Fruit fly (Drosophila melanogaster) whole organism, pupa: ENCODE data around the gene CG7568.

Source experiments
- CG10348 ChIP-seq: fragments of 200-800 bp; sonication (Bioruptor generic); IDR thresholded peaks from 2 replicates; pipeline ENCODE4 v1.3.6; 2022; ENCODE audit warnings: missing biosample characterization, missing genetic modification characterization
- CG12605 ChIP-seq: fragments of 200-800 bp; sonication (Bioruptor generic); IDR thresholded peaks from 2 replicates; pipeline ENCODE4 v1.3.6; 2022; ENCODE audit warnings: missing biosample characterization, missing genetic modification characterization
- CG13204 ChIP-seq: fragments of 200-800 bp; sonication (Bioruptor generic); optimal IDR thresholded peaks from 2 replicates; lab custom pipeline; 2018; ENCODE audit warnings: missing biosample characterization, mild to moderate bottlenecking, missing genetic modification characterization, moderate library complexity
- CG14655 ChIP-seq: fragments of 200-800 bp; sonication (Bioruptor generic); optimal IDR thresholded peaks from 3 replicates; lab custom pipeline; 2017; ENCODE audit warnings: mild to moderate bottlenecking, missing biosample characterization, missing genetic modification reagents, missing genetic modification characterization
- CG15710 ChIP-seq: fragments of 200-800 bp; sonication (Bioruptor generic); optimal IDR thresholded peaks from 2 replicates; lab custom pipeline; 2018; ENCODE audit warnings: missing biosample characterization, mild to moderate bottlenecking, missing genetic modification characterization, moderate library complexity
- CG17806 ChIP-seq: fragments of 200-800 bp; sonication (Bioruptor generic); optimal IDR thresholded peaks from 2 replicates; lab custom pipeline; 2018; ENCODE audit warnings: missing biosample characterization, mild to moderate bottlenecking, missing genetic modification characterization, moderate library complexity
- CG32121 ChIP-seq: fragments of 200-800 bp; sonication (Bioruptor generic); IDR thresholded peaks from 2 replicates; pipeline ENCODE4 v1.3.6; 2022; ENCODE audit warnings: missing biosample characterization, missing genetic modification characterization
- CG34367 ChIP-seq: fragments of 200-800 bp; sonication (Bioruptor generic); optimal IDR thresholded peaks from 2 replicates; lab custom pipeline; 2018; ENCODE audit warnings: missing biosample characterization, mild to moderate bottlenecking, missing genetic modification characterization
- CG4496 ChIP-seq: fragments of 200-800 bp; sonication (Bioruptor generic); IDR thresholded peaks from 3 replicates; pipeline ENCODE4 v1.3.6; 2022; ENCODE audit warnings: missing biosample characterization, missing genetic modification characterization
- CG8159 ChIP-seq: fragments of 200-800 bp; sonication (Bioruptor generic); optimal IDR thresholded peaks from 3 replicates; lab custom pipeline; 2018; ENCODE audit warnings: missing biosample characterization, mild to moderate bottlenecking, missing genetic modification characterization, moderate library complexity
- CG8301 ChIP-seq: fragments of 200-800 bp; sonication (Bioruptor generic); optimal IDR thresholded peaks from 2 replicates; lab custom pipeline; 2018; ENCODE audit warnings: missing biosample characterization, mild to moderate bottlenecking, missing genetic modification characterization
- CG9948 ChIP-seq: fragments of 200-800 bp; sonication (Bioruptor generic); optimal IDR thresholded peaks from 2 replicates; lab custom pipeline; 2018; ENCODE audit warnings: missing biosample characterization, mild to moderate bottlenecking, missing genetic modification characterization, moderate library complexity
- D1 ChIP-seq: fragments of 200-800 bp; sonication (Bioruptor generic); optimal IDR thresholded peaks from 2 replicates; lab custom pipeline; 2018; ENCODE audit warnings: missing biosample characterization, mild to moderate bottlenecking, missing genetic modification characterization, moderate library complexity
- EcR ChIP-seq: fragments of 200-800 bp; sonication (Bioruptor generic); optimal IDR thresholded peaks from 3 replicates; lab custom pipeline; 2019; ENCODE audit warnings: missing biosample characterization, missing genetic modification characterization, mild to moderate bottlenecking, moderate library complexity, missing genetic modification reagents
- Ets98B ChIP-seq: fragments of 200-800 bp; sonication (Bioruptor generic); IDR thresholded peaks from 2 replicates; pipeline ENCODE4 v1.3.6; 2022; ENCODE audit warnings: missing biosample characterization, missing genetic modification characterization
- Pif1A ChIP-seq: fragments of 200-800 bp; sonication (Bioruptor generic); optimal IDR thresholded peaks from 3 replicates; lab custom pipeline; 2016; ENCODE audit warnings: missing biosample characterization, missing genetic modification characterization
- Pif1B ChIP-seq: fragments of 200-800 bp; sonication (Bioruptor generic); optimal IDR thresholded peaks from 3 replicates; lab custom pipeline; 2016; ENCODE audit warnings: missing biosample characterization, missing genetic modification characterization
- Snoo ChIP-seq: fragments of 200-800 bp; sonication (Bioruptor generic); optimal IDR thresholded peaks from 3 replicates; lab custom pipeline; 2017; ENCODE audit warnings: missing biosample characterization, mild to moderate bottlenecking, missing genetic modification characterization, inconsistent platforms
- fd96Ca ChIP-seq: fragments of 200-800 bp; sonication (Bioruptor generic); IDR thresholded peaks from 3 replicates; pipeline ENCODE4 v1.3.6; 2022; ENCODE audit warnings: missing biosample characterization, missing genetic modification characterization
- gl ChIP-seq: fragments of 200-800 bp; sonication (Bioruptor generic); optimal IDR thresholded peaks from 2 replicates; lab custom pipeline; 2018; ENCODE audit warnings: missing biosample characterization, mild to moderate bottlenecking, missing genetic modification characterization
- rn ChIP-seq: fragments of 200-800 bp; sonication (Bioruptor generic); IDR thresholded peaks from 2 replicates; pipeline ENCODE4 v1.3.6; 2022; ENCODE audit warnings: missing biosample characterization, missing genetic modification characterization

CG7568 gene

DNA sequence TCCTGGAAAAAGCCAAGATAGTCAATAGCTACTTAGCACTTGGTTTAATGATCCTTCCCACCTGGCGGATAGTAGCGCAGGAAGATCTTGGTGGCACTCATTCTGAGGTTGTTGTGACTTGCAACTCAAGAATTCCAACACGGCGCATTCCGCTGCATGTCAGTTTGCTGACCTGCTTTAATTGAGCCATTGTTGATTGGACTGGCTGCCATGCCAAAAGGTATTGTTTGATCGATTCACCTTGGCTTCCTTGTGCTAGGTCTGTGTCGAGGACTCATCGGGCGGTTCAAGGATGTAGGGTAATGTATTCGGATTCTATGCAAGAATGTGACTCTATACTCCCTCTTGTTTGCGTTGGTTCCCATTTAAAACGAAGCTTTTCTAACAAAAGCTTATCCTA lies at the start of gene CG7568:
TSS of gene CG7568 (minus strand) at position 101 of the 400 bp plus-strand sequence.
- TF ChIP-seq rn (GFP tag; lab: Robert Waterston, UW) (no peak), CG13204 (GFP tag; lab: Kevin White, UChicago) (no peak), Pif1B (GFP tag; lab: Kevin White, UChicago) (no peak), CG34367 (no peak), CG17806 (no peak), CG8159 (tag; lab: Kevin White, UChicago) (no peak), Ets98B (GFP tag; lab: Robert Waterston, UW) (no peak), CG4496 (GFP tag; lab: Robert Waterston, UW) (no peak), CG14655 (GFP tag; lab: Kevin White, UChicago) (no peak), CG32121 (GFP tag; lab: Robert Waterston, UW) (no peak), CG12605 (GFP tag; lab: Robert Waterston, UW) (no peak)
- TF ChIP-seq, all 21 proteins: peak for 0

- TF ChIP-seq Pif1A (GFP tag; lab: Kevin White, UChicago), result no peak
- no peak for TF ChIP-seq CG17806
- peak; percentile 13; the same call in 1 of the 2 replicates for TF ChIP-seq Ets98B (GFP tag; lab: Robert Waterston, UW)
- TF ChIP-seq CG32121 (GFP tag; lab: Robert Waterston, UW), result no peak
- TF ChIP-seq CG8159 (tag; lab: Kevin White, UChicago), result peak; percentile 49
- TF ChIP-seq CG10348 (GFP tag; lab: Robert Waterston, UW), result no peak
- TF ChIP-seq CG15710 (tag; lab: Kevin White, UChicago), result peak; percentile 46
- TF ChIP-seq CG4496 (GFP tag; lab: Robert Waterston, UW), result 0 out of 3 replicates have a peak, but pooled peaks have one; percentile 33
- no peak for TF ChIP-seq CG8301 (tag; lab: Kevin White, UChicago)
- no peak for TF ChIP-seq CG14655 (GFP tag; lab: Kevin White, UChicago)
- no peak for TF ChIP-seq gl
- no peak for TF ChIP-seq CG9948
- TF ChIP-seq rn (GFP tag; lab: Robert Waterston, UW), result no peak
- no peak for TF ChIP-seq CG34367
- no peak for TF ChIP-seq Pif1B (GFP tag; lab: Kevin White, UChicago)
- TF ChIP-seq D1 (tag; lab: Kevin White, UChicago), result no peak
- no peak for TF ChIP-seq Snoo
- TF ChIP-seq CG13204 (GFP tag; lab: Kevin White, UChicago), result peak; percentile 3
- no peak for TF ChIP-seq EcR (GFP tag; lab: Kevin White, UChicago)
- no peak for TF ChIP-seq CG12605 (GFP tag; lab: Robert Waterston, UW)
- TF ChIP-seq fd96Ca (GFP tag; lab: Robert Waterston, UW), result peak; percentile 51; the same call in 1 of the 3 replicates
Measured at dm6 chr3R:29625883-29626282, 25.2 kb upstream of the CG7568 start.

dm6 chr3R:29620712-29621479 lies 20.2 kb upstream of the CG7568 start:
- TF ChIP-seq CG15710 (tag; lab: Kevin White, UChicago) (no peak), CG12605 (GFP tag; lab: Robert Waterston, UW) (no peak), gl (no peak), CG17806 (no peak), Ets98B (GFP tag; lab: Robert Waterston, UW) (no peak), fd96Ca (GFP tag; lab: Robert Waterston, UW) (no peak), Pif1B (GFP tag; lab: Kevin White, UChicago) (no peak), CG4496 (GFP tag; lab: Robert Waterston, UW) (no peak), CG8159 (tag; lab: Kevin White, UChicago) (no peak), CG32121 (GFP tag; lab: Robert Waterston, UW) (no peak), D1 (tag; lab: Kevin White, UChicago) (no peak), Pif1A (GFP tag; lab: Kevin White, UChicago) (no peak), EcR (GFP tag; lab: Kevin White, UChicago) (no peak), CG8301 (tag; lab: Kevin White, UChicago) (no peak), CG14655 (GFP tag; lab: Kevin White, UChicago) (no peak), CG10348 (GFP tag; lab: Robert Waterston, UW) (no peak), CG13204 (GFP tag; lab: Kevin White, UChicago) (no peak), Snoo (no peak)

- TF ChIP-seq CG15710 (tag; lab: Kevin White, UChicago), result peak; percentile 97
- TF ChIP-seq EcR (GFP tag; lab: Kevin White, UChicago), result peak; percentile 58
- TF ChIP-seq CG12605 (GFP tag; lab: Robert Waterston, UW), result peak; percentile 97
- TF ChIP-seq CG8159 (tag; lab: Kevin White, UChicago), result peak; percentile 98
- peak; percentile 98 for TF ChIP-seq Snoo
- TF ChIP-seq Pif1B (GFP tag; lab: Kevin White, UChicago), result peak; percentile 95
- TF ChIP-seq CG8301 (tag; lab: Kevin White, UChicago), result peak; percentile 96
- TF ChIP-seq D1 (tag; lab: Kevin White, UChicago), result peak; percentile 88
- TF ChIP-seq CG13204 (GFP tag; lab: Kevin White, UChicago), result peak; percentile 91
- TF ChIP-seq rn (GFP tag; lab: Robert Waterston, UW), result peak; percentile 97
- peak; percentile 98 for TF ChIP-seq CG4496 (GFP tag; lab: Robert Waterston, UW)
- TF ChIP-seq CG34367, result peak; percentile 92
- TF ChIP-seq CG9948, result peak; percentile 96
- peak; percentile 99 for TF ChIP-seq Ets98B (GFP tag; lab: Robert Waterston, UW)
- TF ChIP-seq CG10348 (GFP tag; lab: Robert Waterston, UW), result peak; percentile 89
- peak; percentile 98 for TF ChIP-seq CG14655 (GFP tag; lab: Kevin White, UChicago)
- peak; percentile 97 for TF ChIP-seq CG17806
- TF ChIP-seq gl, result peak; percentile 91
- TF ChIP-seq fd96Ca (GFP tag; lab: Robert Waterston, UW), result peak; percentile 98
- TF ChIP-seq Pif1A (GFP tag; lab: Kevin White, UChicago), result peak; percentile 91
- TF ChIP-seq CG32121 (GFP tag; lab: Robert Waterston, UW), result peak; percentile 98
Measured at dm6 chr3R:29618515-29619157, 18.0 kb upstream of the CG7568 start, which contains the start of gene CG1907. Gene CG1907 (plus strand): TSS chr3R:29619065.
